Fruit fly (Drosophila melanogaster): Measurements from ENCODE around the gene Rop.

dm6 chr3L:4107120-4107519 is 31.7 kb downstream of the Rop start:
- no peak for TF ChIP-seq Myc (optimal IDR thresholded peaks at IDR 0.05)
- TF ChIP-seq psq (optimal IDR thresholded peaks at IDR 0.05), result no peak
- no peak for TF ChIP-seq h (optimal IDR thresholded peaks at IDR 0.05)
- TF ChIP-seq Sin3A (optimal IDR thresholded peaks at IDR 0.05), result no peak
- TF ChIP-seq ttk (optimal IDR thresholded peaks at IDR 0.05), result no peak
- no peak for TF ChIP-seq insv (optimal IDR thresholded peaks at IDR 0.05)
